Fruit fly (Drosophila melanogaster) whole organism, adult: ENCODE results near the gene CG33630.

Experiments
- CG12768 ChIP-seq: fragments of 200-800 bp; sonication (Bioruptor generic); optimal IDR thresholded peaks from 2 replicates; lab custom pipeline; 2017; ENCODE audit warnings: missing biosample characterization, missing genetic modification characterization, mild to moderate bottlenecking, moderate library complexity, missing genetic modification reagents
- CG14711 ChIP-seq: fragments of 200-800 bp; sonication (Bioruptor generic); optimal IDR thresholded peaks from 2 replicates; lab custom pipeline; 2018; ENCODE audit warnings: missing biosample characterization, mild to moderate bottlenecking, missing genetic modification characterization, moderate library complexity
- CG1620 ChIP-seq: fragments of 200-800 bp; sonication (Bioruptor generic); optimal IDR thresholded peaks from 2 replicates; lab custom pipeline; 2016; ENCODE audit warnings: missing biosample characterization, missing genetic modification characterization
- CG5204 ChIP-seq: fragments of 200-800 bp; sonication (Bioruptor generic); optimal IDR thresholded peaks from 2 replicates; lab custom pipeline; 2016; ENCODE audit warnings: missing biosample characterization, missing genetic modification characterization
- CG7101 ChIP-seq: fragments of 200-800 bp; sonication (Bioruptor generic); optimal IDR thresholded peaks from 2 replicates; lab custom pipeline; 2018; ENCODE audit warnings: missing biosample characterization, mild to moderate bottlenecking, missing genetic modification characterization, moderate library complexity
- Crg-1 ChIP-seq: fragments of 200-800 bp; sonication (Bioruptor generic); optimal IDR thresholded peaks from 2 replicates; lab custom pipeline; 2016; ENCODE audit warnings: missing biosample characterization, missing genetic modification characterization
- Hr96 ChIP-seq: fragments of 200-800 bp; sonication (Bioruptor generic); optimal IDR thresholded peaks from 2 replicates; lab custom pipeline; 2016; ENCODE audit warnings: missing biosample characterization, missing genetic modification characterization
- kay ChIP-seq: fragments of 200-800 bp; sonication (Bioruptor generic); peaks from one replicate; lab custom pipeline; 2016; ENCODE audit warnings: missing biosample characterization, missing genetic modification characterization, borderline replicate concordance
- ovo ChIP-seq: fragments of 200-800 bp; sonication (Bioruptor generic); optimal IDR thresholded peaks from 2 replicates; lab custom pipeline; 2016; ENCODE audit warnings: missing biosample characterization, missing genetic modification characterization
- toe ChIP-seq: fragments of 200-800 bp; sonication (Bioruptor generic); optimal IDR thresholded peaks from 2 replicates; lab custom pipeline; 2016; ENCODE audit warnings: missing biosample characterization, missing genetic modification characterization

dm6 chr3R:10112195-10112594, 49.8 kb downstream of the CG33630 start, which contains the start of gene CAH7:
- no peak for TF ChIP-seq CG7101
- TF ChIP-seq kay (GFP tag; lab: Kevin White, UChicago): no peak
- no peak for TF ChIP-seq toe
- no peak for TF ChIP-seq CG5204
- no peak for TF ChIP-seq CG12768 (GFP tag; lab: Kevin White, UChicago)
- TF ChIP-seq Hr96 (GFP tag; lab: Kevin White, UChicago): no peak
- TF ChIP-seq ovo (GFP tag; lab: Kevin White, UChicago): peak; percentile 33
- no peak for TF ChIP-seq CG14711 (tag; lab: Kevin White, UChicago)
- no peak for TF ChIP-seq CG1620 (GFP tag; lab: Kevin White, UChicago)
- no peak for TF ChIP-seq Crg-1
